Worm (Caenorhabditis elegans) whole organism, L2 larva: ENCODE results near the gene C36C9.6.

Experiments used
- R02D3.7 ChIP-seq: fragments of 150-350 bp; optimal IDR thresholded peaks from 2 replicates; lab custom pipeline; 2014; ENCODE audit warnings: missing biosample characterization, missing genetic modification characterization
- Y55F3AM.14 ChIP-seq: fragments of 200-800 bp; sonication (Bioruptor generic); optimal IDR thresholded peaks from 2 replicates; lab custom pipeline; 2018; ENCODE audit warnings: mild to moderate bottlenecking, missing genetic modification characterization, missing compliant biosample characterization
- ZK546.5 ChIP-seq: sonication (generic microtip); optimal IDR thresholded peaks from 2 replicates; lab custom pipeline; 2017; ENCODE audit warnings: missing biosample characterization, missing genetic modification characterization
- alr-1 ChIP-seq: fragments of 150-350 bp; optimal IDR thresholded peaks from 2 replicates; lab custom pipeline; 2014; ENCODE audit warnings: missing biosample characterization, missing genetic modification characterization
- aly-2 ChIP-seq: fragments of 150-350 bp; optimal IDR thresholded peaks from 2 replicates; lab custom pipeline; 2014; ENCODE audit warnings: missing biosample characterization, missing genetic modification characterization
- ama-1 ChIP-seq: fragments of 150-350 bp; optimal IDR thresholded peaks from 2 replicates; lab custom pipeline; 2018; ENCODE audit warnings: inconsistent platforms
- blmp-1 ChIP-seq: sonication (generic microtip); optimal IDR thresholded peaks from 2 replicates; lab custom pipeline; 2017; ENCODE audit warnings: missing genetic modification characterization, mild to moderate bottlenecking, missing compliant biosample characterization, antibody characterized with exemption, moderate library complexity; ENCODE audit not compliant: insufficient read depth
- ceh-16 ChIP-seq: fragments of 150-350 bp; optimal IDR thresholded peaks from 2 replicates; lab custom pipeline; 2014; ENCODE audit warnings: missing biosample characterization, missing genetic modification characterization
- ceh-82 ChIP-seq: fragments of 150-350 bp; optimal IDR thresholded peaks from 2 replicates; lab custom pipeline; 2014; ENCODE audit warnings: missing biosample characterization, missing genetic modification characterization
- crh-2 ChIP-seq: sonication (generic microtip); optimal IDR thresholded peaks from 2 replicates; lab custom pipeline; 2017; ENCODE audit warnings: missing biosample characterization, missing genetic modification characterization
- dmd-4 ChIP-seq: sonication (generic microtip); optimal IDR thresholded peaks from 2 replicates; lab custom pipeline; 2017; ENCODE audit warnings: missing biosample characterization, missing genetic modification characterization
- egl-27 ChIP-seq: sonication (generic microtip); optimal IDR thresholded peaks from 3 replicates; lab custom pipeline; 2017; ENCODE audit warnings: missing biosample characterization, missing genetic modification reagents, missing genetic modification characterization
- elt-3 ChIP-seq: sonication (generic microtip); optimal IDR thresholded peaks from 2 replicates; lab custom pipeline; 2017; ENCODE audit warnings: missing biosample characterization, missing genetic modification characterization
- fos-1 ChIP-seq: fragments of 150-350 bp; optimal IDR thresholded peaks from 2 replicates; lab custom pipeline; 2014; ENCODE audit warnings: missing biosample characterization, missing genetic modification characterization
- gmeb-1 ChIP-seq: fragments of 150-350 bp; optimal IDR thresholded peaks from 2 replicates; lab custom pipeline; 2014; ENCODE audit warnings: missing biosample characterization, missing genetic modification characterization
- lin-11 ChIP-seq: fragments of 150-350 bp; sonication (generic microtip); optimal IDR thresholded peaks from 2 replicates; lab custom pipeline; 2014; ENCODE audit warnings: missing biosample characterization, missing genetic modification characterization, inconsistent platforms, mixed read lengths
- lin-13 ChIP-seq: fragments of 150-350 bp; optimal IDR thresholded peaks from 2 replicates; lab custom pipeline; 2014; ENCODE audit warnings: missing biosample characterization, missing genetic modification reagents, missing genetic modification characterization
- lin-39 ChIP-seq: fragments of 150-350 bp; optimal IDR thresholded peaks from 2 replicates; lab custom pipeline; 2014; ENCODE audit warnings: missing biosample characterization, missing genetic modification reagents, missing genetic modification characterization
- lsy-2 ChIP-seq, 2 experiments: fragments of 150-350 bp in 1 of 2; sonication (generic microtip) in 1 of 2; optimal IDR thresholded peaks; 2 replicates each; lab custom pipeline; 2014 to 2017; ENCODE audit warnings: missing biosample characterization in 2 of 2, missing genetic modification characterization in 2 of 2
- mab-5 ChIP-seq: fragments of 150-350 bp; optimal IDR thresholded peaks from 2 replicates; lab custom pipeline; 2014; ENCODE audit warnings: missing biosample characterization, missing genetic modification characterization
- mbf-1 ChIP-seq: sonication (generic microtip); optimal IDR thresholded peaks from 2 replicates; lab custom pipeline; 2017; ENCODE audit warnings: missing biosample characterization, missing genetic modification characterization
- mdl-1 ChIP-seq, 2 experiments: fragments of 150-350 bp in 1 of 2; sonication (generic microtip) in 1 of 2; optimal IDR thresholded peaks; 2 replicates each; lab custom pipeline; 2017; ENCODE audit warnings: missing biosample characterization in 2 of 2, missing genetic modification characterization in 2 of 2
- nhr-10 ChIP-seq: sonication (generic microtip); optimal IDR thresholded peaks from 2 replicates; lab custom pipeline; 2017; ENCODE audit warnings: missing biosample characterization, missing genetic modification characterization
- nhr-11 ChIP-seq: fragments of 150-350 bp; optimal IDR thresholded peaks from 2 replicates; lab custom pipeline; 2014; ENCODE audit warnings: missing biosample characterization, missing genetic modification characterization
- nhr-12 ChIP-seq: fragments of 150-350 bp; optimal IDR thresholded peaks from 2 replicates; lab custom pipeline; 2014; ENCODE audit warnings: missing biosample characterization, missing genetic modification characterization
- nhr-21 ChIP-seq: fragments of 150-350 bp; optimal IDR thresholded peaks from 2 replicates; lab custom pipeline; 2014; ENCODE audit warnings: missing biosample characterization, missing genetic modification characterization
- nhr-237 ChIP-seq: fragments of 150-350 bp; optimal IDR thresholded peaks from 2 replicates; lab custom pipeline; 2014; ENCODE audit warnings: missing biosample characterization, missing genetic modification characterization
- nhr-25 ChIP-seq: fragments of 150-350 bp; sonication (generic microtip); optimal IDR thresholded peaks from 3 replicates; lab custom pipeline; 2014; ENCODE audit warnings: missing biosample characterization, missing genetic modification characterization
- nhr-6 ChIP-seq: fragments of 150-350 bp; optimal IDR thresholded peaks from 2 replicates; lab custom pipeline; 2014; ENCODE audit warnings: missing biosample characterization, missing genetic modification characterization
- nhr-77 ChIP-seq: fragments of 150-350 bp; optimal IDR thresholded peaks from 2 replicates; lab custom pipeline; 2014; ENCODE audit warnings: missing biosample characterization, missing genetic modification characterization
- peb-1 ChIP-seq: fragments of 150-350 bp; optimal IDR thresholded peaks from 2 replicates; lab custom pipeline; 2014; ENCODE audit warnings: missing biosample characterization, missing genetic modification characterization
- sem-4 ChIP-seq: fragments of 150-350 bp; optimal IDR thresholded peaks from 2 replicates; lab custom pipeline; 2014; ENCODE audit warnings: missing biosample characterization, missing genetic modification reagents, missing genetic modification characterization
- sma-3 ChIP-seq: sonication (generic microtip); optimal IDR thresholded peaks from 2 replicates; lab custom pipeline; 2016; ENCODE audit warnings: missing genetic modification reagents, missing genetic modification characterization, missing compliant biosample characterization
- sma-9 ChIP-seq, 2 experiments: fragments of 150-350 bp in 1 of 2; sonication (generic microtip) in 1 of 2; optimal IDR thresholded peaks; 2 replicates each; lab custom pipeline; 2014 to 2016; ENCODE audit warnings: missing genetic modification characterization in 2 of 2, mild to moderate bottlenecking in 1 of 2, missing biosample characterization in 1 of 2, missing compliant biosample characterization in 1 of 2, missing genetic modification reagents in 1 of 2, moderate library complexity in 1 of 2
- snpc-4 ChIP-seq: fragments of 150-350 bp; optimal IDR thresholded peaks from 2 replicates; lab custom pipeline; 2014; ENCODE audit warnings: missing biosample characterization, missing genetic modification characterization
- unc-55 ChIP-seq: fragments of 150-350 bp; sonication (generic microtip); optimal IDR thresholded peaks from 3 replicates; lab custom pipeline; 2014; ENCODE audit warnings: missing biosample characterization, missing genetic modification reagents, missing genetic modification characterization
- unc-62 ChIP-seq: fragments of 150-350 bp; optimal IDR thresholded peaks from 2 replicates; lab custom pipeline; 2014; ENCODE audit warnings: missing biosample characterization, missing genetic modification reagents, missing genetic modification characterization
- zag-1 ChIP-seq: fragments of 150-350 bp; optimal IDR thresholded peaks from 2 replicates; lab custom pipeline; 2014; ENCODE audit warnings: missing biosample characterization, missing genetic modification characterization
- ztf-11 ChIP-seq: sonication (generic microtip); optimal IDR thresholded peaks from 2 replicates; lab custom pipeline; 2017; ENCODE audit warnings: missing biosample characterization, missing genetic modification characterization

The C36C9.6 gene

DNA sequence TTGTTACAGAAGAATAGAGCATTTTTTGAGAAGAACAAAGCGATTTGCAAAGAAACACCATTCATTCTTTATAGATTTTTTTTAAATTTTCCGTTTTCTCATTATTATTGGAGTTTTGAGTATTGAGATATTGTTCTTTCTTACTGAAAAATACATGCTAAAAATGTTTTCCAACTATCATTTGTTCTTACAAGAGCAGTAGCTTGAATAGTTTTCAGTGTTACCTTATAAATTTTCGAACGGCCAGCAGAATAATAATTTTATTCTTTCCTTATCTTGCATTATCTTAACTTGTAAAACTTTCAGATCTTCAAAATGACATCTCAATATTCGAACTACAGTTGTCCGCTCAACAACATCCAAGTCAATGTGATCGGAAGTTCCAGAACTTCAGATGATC lies 35.6 kb downstream of the C36C9.6 start, which contains the start of gene tbx-32:
Gene tbx-32 (plus strand): TSS at position 301 of the 400 bp plus-strand sequence.
- TF ChIP-seq ztf-11 (tag; lab: Kevin White, UChicago) (no peak), dmd-4 (no peak), peb-1 (tag; lab: Kevin White, UChicago) (no peak), gmeb-1 (tag; lab: Kevin White, UChicago) (no peak), ceh-82 (no peak)

DNA sequence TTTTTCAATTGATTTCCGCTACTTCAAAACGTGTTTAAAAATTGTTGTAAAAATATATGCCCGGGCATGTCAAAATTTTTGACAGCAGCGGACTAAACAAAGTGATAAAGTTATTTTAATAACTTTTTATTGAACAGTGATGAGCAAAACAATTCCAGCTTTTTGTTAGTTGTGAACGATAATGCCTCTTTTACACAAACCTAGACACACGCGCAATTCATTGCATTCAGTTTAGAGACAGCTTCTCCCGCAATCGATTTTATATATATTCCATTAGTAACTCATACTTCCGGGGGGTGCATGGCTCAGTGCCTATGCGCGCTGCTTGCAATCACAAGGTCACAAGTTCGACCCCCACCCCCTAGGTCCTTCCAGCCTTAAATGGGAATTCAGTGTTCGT lies 36.6 kb downstream of the C36C9.6 start, which contains the start of gene ZK380.6:
Gene ZK380.6 (plus strand): TSS at position 301 of the 400 bp plus-strand sequence.
- TF ChIP-seq nhr-25 (tag; lab: Kevin White, UChicago) = no peak
- no peak for TF ChIP-seq Y55F3AM.14 (GFP tag; lab: Kevin White, UChicago)
- no peak for TF ChIP-seq peb-1 (tag; lab: Kevin White, UChicago)
- TF ChIP-seq crh-2 (tag; lab: Kevin White, UChicago) = no peak
- TF ChIP-seq blmp-1 = no peak
- no peak for TF ChIP-seq dmd-4
- TF ChIP-seq nhr-77 (tag; lab: Kevin White, UChicago) = no peak
- no peak for TF ChIP-seq ZK546.5 (tag; lab: Kevin White, UChicago)
- TF ChIP-seq ama-1 (lab: Kevin White, UChicago) = no peak
- TF ChIP-seq lin-11 (tag; lab: Kevin White, UChicago) = no peak
- no peak for TF ChIP-seq ceh-16 (tag; lab: Kevin White, UChicago)
- TF ChIP-seq sma-9 (GFP tag; optimal IDR thresholded peaks at IDR 0.05; lab: Kevin White, UChicago) = no peak
- TF ChIP-seq sma-9 (tag; optimal IDR thresholded peaks at IDR 0.05; lab: Kevin White, UChicago) = no peak
- no peak for TF ChIP-seq snpc-4
- TF ChIP-seq mab-5 (tag; lab: Kevin White, UChicago) = no peak
- TF ChIP-seq egl-27 (tag; lab: Kevin White, UChicago) = no peak
- TF ChIP-seq mdl-1 (tag; optimal IDR thresholded peaks at IDR 0.05; lab: Kevin White, UChicago) = no peak
- TF ChIP-seq gmeb-1 (tag; lab: Kevin White, UChicago) = no peak
- TF ChIP-seq zag-1 = no peak
- TF ChIP-seq unc-55 = no peak

ce11 chrX:1651668-1652067 lies 39.1 kb downstream of the C36C9.6 start, which contains the start of gene ZK380.4:
TSS of gene ZK380.4 (minus strand) at chrX:1651994.
- no peak for TF ChIP-seq zag-1
- TF ChIP-seq ztf-11 (tag; lab: Kevin White, UChicago) = no peak
- TF ChIP-seq nhr-237 (tag; lab: Kevin White, UChicago) = no peak
- TF ChIP-seq nhr-10 (tag; lab: Kevin White, UChicago) = no peak
- TF ChIP-seq lin-39 (tag; lab: Kevin White, UChicago) = no peak
- TF ChIP-seq gmeb-1 (tag; lab: Kevin White, UChicago) = no peak
- TF ChIP-seq elt-3 (tag; lab: Kevin White, UChicago) = no peak
- no peak for TF ChIP-seq fos-1 (tag; lab: Kevin White, UChicago)
- TF ChIP-seq Y55F3AM.14 (GFP tag; lab: Kevin White, UChicago) = no peak
- no peak for TF ChIP-seq alr-1 (tag; lab: Kevin White, UChicago)
- TF ChIP-seq lsy-2 (tag; optimal IDR thresholded peaks at IDR 0.05; lab: Kevin White, UChicago) = no peak
- no peak for TF ChIP-seq mab-5 (tag; lab: Kevin White, UChicago)
- no peak for TF ChIP-seq nhr-6 (tag; lab: Kevin White, UChicago)
- TF ChIP-seq peb-1 (tag; lab: Kevin White, UChicago) = no peak
- no peak for TF ChIP-seq sem-4 (tag; lab: Kevin White, UChicago)
- no peak for TF ChIP-seq nhr-25 (tag; lab: Kevin White, UChicago)
- TF ChIP-seq nhr-21 (tag; lab: Kevin White, UChicago) = no peak
- TF ChIP-seq unc-55 = no peak
- no peak for TF ChIP-seq nhr-11 (tag; lab: Kevin White, UChicago)

- TF ChIP-seq R02D3.7 (tag; lab: Kevin White, UChicago) (no peak), ceh-16 (tag; lab: Kevin White, UChicago) (no peak), unc-62 (no peak), nhr-21 (tag; lab: Kevin White, UChicago) (no peak), lin-11 (tag; lab: Kevin White, UChicago) (no peak), lin-13 (no peak), blmp-1 (no peak), mbf-1 (tag; lab: Kevin White, UChicago) (no peak), sem-4 (tag; lab: Kevin White, UChicago) (no peak), ztf-11 (tag; lab: Kevin White, UChicago) (no peak), crh-2 (tag; lab: Kevin White, UChicago) (no peak), ZK546.5 (tag; lab: Kevin White, UChicago) (no peak), alr-1 (tag; lab: Kevin White, UChicago) (no peak), egl-27 (tag; lab: Kevin White, UChicago) (no peak), aly-2 (tag; lab: Kevin White, UChicago) (no peak), sma-3 (GFP tag; lab: Kevin White, UChicago) (no peak), sma-9 (GFP tag; optimal IDR thresholded peaks at IDR 0.05; lab: Kevin White, UChicago) (no peak), sma-9 (tag; optimal IDR thresholded peaks at IDR 0.05; lab: Kevin White, UChicago) (no peak), nhr-12 (tag; lab: Kevin White, UChicago) (no peak)
Observed at ce11 chrX:1643442-1644096, 47.2 kb downstream of the C36C9.6 start.
